Fruit fly (Drosophila melanogaster): ENCODE results near the gene CG7203.

CG7203 gene

dm6 chr2L:7771891-7772290 is 18.9 kb upstream of the CG7203 start:
- TF ChIP-seq CG15336 (GFP tag; IDR thresholded peaks at IDR 0.05), result no peak
- TF ChIP-seq CG11294 (GFP tag; IDR thresholded peaks at IDR 0.05), result peak; percentile 9; the same call in 1 of the 2 replicates
- no peak for TF ChIP-seq Lpt (GFP tag; optimal IDR thresholded peaks at IDR 0.05)
- no peak for TF ChIP-seq Hr4 (GFP tag; optimal IDR thresholded peaks at IDR 0.05)

dm6 chr2L:7767328-7767727 is 14.3 kb upstream of the CG7203 start, which contains the start of gene CG7191:
CG7191 (plus strand) TSS chr2L:7767628.
- TF ChIP-seq CG10631 (GFP tag; optimal IDR thresholded peaks at IDR 0.05), result no peak
- no peak for TF ChIP-seq Sox14 (GFP tag; optimal IDR thresholded peaks at IDR 0.05)
- no peak for TF ChIP-seq Met (GFP tag; optimal IDR thresholded peaks at IDR 0.05)
- no peak for TF ChIP-seq CG16779 (tag; optimal IDR thresholded peaks at IDR 0.05)
- no peak for TF ChIP-seq Sox102F (GFP tag; optimal IDR thresholded peaks at IDR 0.05)
- TF ChIP-seq Ets96B (tag; optimal IDR thresholded peaks at IDR 0.05), result no peak
- TF ChIP-seq Eip78C (GFP tag), result no peak
- TF ChIP-seq esn (GFP tag; optimal IDR thresholded peaks at IDR 0.05), result no peak

dm6 chr2L:7756835-7757234 is 3.8 kb upstream of the CG7203 start:
- peak; percentile 2 for TF ChIP-seq Hr4 (GFP tag; optimal IDR thresholded peaks at IDR 0.05)
- peak; percentile 20 for TF ChIP-seq CG32006 (GFP tag; optimal IDR thresholded peaks at IDR 0.05)
- TF ChIP-seq CG8119 (GFP tag; IDR thresholded peaks at IDR 0.05), result peak; percentile 40; the same call in 1 of the 3 replicates
- TF ChIP-seq CG11294 (GFP tag; IDR thresholded peaks at IDR 0.05), result 0 out of 2 replicates have a peak, but pooled peaks have one; percentile 19
- no peak for TF ChIP-seq Hr39 (GFP tag; optimal IDR thresholded peaks at IDR 0.05)
- peak; percentile 48; the same call in 1 of the 2 replicates for TF ChIP-seq CG15336 (GFP tag; IDR thresholded peaks at IDR 0.05)
- TF ChIP-seq Gug (GFP tag; IDR thresholded peaks at IDR 0.05), result no peak
- TF ChIP-seq eg (GFP tag; IDR thresholded peaks at IDR 0.05), result peak; percentile 51; the same call in 1 of the 3 replicates
- TF ChIP-seq acj6 (GFP tag; optimal IDR thresholded peaks at IDR 0.05), result peak; percentile 10

- no peak for TF ChIP-seq CG6854 (GFP tag; optimal IDR thresholded peaks at IDR 0.05)
- 0 out of 3 replicates have a peak, but pooled peaks have one; percentile 17 for TF ChIP-seq CG8119 (GFP tag; IDR thresholded peaks at IDR 0.05)
- TF ChIP-seq lz (GFP tag; optimal IDR thresholded peaks at IDR 0.05), result no peak
- peak; percentile 48; the same call in 2 of the 3 replicates for TF ChIP-seq CG6163 (GFP tag; IDR thresholded peaks at IDR 0.05)
- no peak for TF ChIP-seq CG8632 (GFP tag; optimal IDR thresholded peaks at IDR 0.05)
- peak; percentile 4 for TF ChIP-seq cyc (GFP tag; optimal IDR thresholded peaks at IDR 0.05)
- TF ChIP-seq eg (GFP tag; IDR thresholded peaks at IDR 0.05), result 0 out of 3 replicates have a peak, but pooled peaks have one; percentile 55
- no peak for TF ChIP-seq Hr39 (GFP tag; optimal IDR thresholded peaks at IDR 0.05)
- TF ChIP-seq salr (GFP tag; optimal IDR thresholded peaks at IDR 0.05), result no peak
- no peak for TF ChIP-seq esn (GFP tag; optimal IDR thresholded peaks at IDR 0.05)
- TF ChIP-seq CG10631 (GFP tag; optimal IDR thresholded peaks at IDR 0.05), result no peak
- TF ChIP-seq CG11902 (GFP tag; optimal IDR thresholded peaks at IDR 0.05), result no peak
- TF ChIP-seq Smox (GFP tag; optimal IDR thresholded peaks at IDR 0.05), result no peak
- peak; percentile 45 for TF ChIP-seq CG32006 (GFP tag; optimal IDR thresholded peaks at IDR 0.05)
- TF ChIP-seq CG6276 (GFP tag; optimal IDR thresholded peaks at IDR 0.05), result peak; percentile 23
- TF ChIP-seq fd85E (GFP tag; optimal IDR thresholded peaks at IDR 0.05), result no peak
- TF ChIP-seq Sox102F (GFP tag; optimal IDR thresholded peaks at IDR 0.05), result no peak
- TF ChIP-seq Met (GFP tag; optimal IDR thresholded peaks at IDR 0.05), result peak; percentile 21
- TF ChIP-seq Eip75B (GFP tag; optimal IDR thresholded peaks at IDR 0.05), result no peak
- peak; percentile 26 for TF ChIP-seq CG3919 (GFP tag; optimal IDR thresholded peaks at IDR 0.05)
- TF ChIP-seq CG10669 (GFP tag; optimal IDR thresholded peaks at IDR 0.05), result no peak
- TF ChIP-seq Lpt (GFP tag; optimal IDR thresholded peaks at IDR 0.05), result peak; percentile 19
- TF ChIP-seq CG1621 (tag; optimal IDR thresholded peaks at IDR 0.05), result no peak
- TF ChIP-seq CG11294 (GFP tag; IDR thresholded peaks at IDR 0.05), result 0 out of 2 replicates have a peak, but pooled peaks have one; percentile 25
- TF ChIP-seq Sox15 (GFP tag; optimal IDR thresholded peaks at IDR 0.05), result no peak
- TF ChIP-seq fkh (GFP tag; optimal IDR thresholded peaks at IDR 0.05), result no peak
- no peak for TF ChIP-seq fd59A (GFP tag; optimal IDR thresholded peaks at IDR 0.05)
- no peak for TF ChIP-seq CG8319 (GFP tag; optimal IDR thresholded peaks at IDR 0.05)
- peak; percentile 11 to 70 for TF ChIP-seq ss (GFP tag; optimal IDR thresholded peaks at IDR 0.05)
- peak; percentile 14 for TF ChIP-seq CG31627 (GFP tag; optimal IDR thresholded peaks at IDR 0.05)
- TF ChIP-seq CG15336 (GFP tag; IDR thresholded peaks at IDR 0.05), result peak; percentile 53
- no peak for TF ChIP-seq pdm3 (GFP tag; optimal IDR thresholded peaks at IDR 0.05)
- TF ChIP-seq CG34406 (GFP tag; optimal IDR thresholded peaks at IDR 0.05), result no peak
- TF ChIP-seq Gug (GFP tag; IDR thresholded peaks at IDR 0.05), result no peak
- no peak for TF ChIP-seq Eip93F (GFP tag; optimal IDR thresholded peaks at IDR 0.05)
- TF ChIP-seq CG6808 (GFP tag; optimal IDR thresholded peaks at IDR 0.05), result no peak
- TF ChIP-seq Ets96B (tag; optimal IDR thresholded peaks at IDR 0.05), result peak; percentile 12
- no peak for TF ChIP-seq Blimp-1 (GFP tag; optimal IDR thresholded peaks at IDR 0.05)
These were observed 1.6 kb upstream of the CG7203 start for dm6 chr2L:7754539-7754938.

Data from whole organism, prepupa.